Worm (Caenorhabditis elegans): ENCODE data around the gene his-63.
"Not testable (repeated sequence)": the region's sequence is repeated elsewhere in the genome, so short reads cannot be mapped to it uniquely, and the experiment has no call there.

ce11 chrIV:11400098-11400497 is 6.6 kb downstream of the his-63 start:
- TF ChIP-seq tbx-11 (GFP tag; IDR thresholded peaks at IDR 0.05) = peak; percentile 39; the same call in 1 of the 2 replicates
- TF ChIP-seq ama-1 (optimal IDR thresholded peaks at IDR 0.05); ceh-13 (GFP tag; optimal IDR thresholded peaks at IDR 0.05); B0310.2 (tag; optimal IDR thresholded peaks at IDR 0.05); tra-4 (tag; optimal IDR thresholded peaks at IDR 0.05); hmbx-1 (tag; optimal IDR thresholded peaks at IDR 0.05); scrt-1 (GFP tag; IDR thresholded peaks at IDR 0.05): not testable (repeated sequence)
